Worm (Caenorhabditis elegans) whole organism, young adult: ENCODE measurements around the gene rec-8.

Experiments
- B0019.2 ChIP-seq: fragments of 200-800 bp; sonication (Bioruptor generic); conservative IDR thresholded peaks from 2 replicates; pipeline ENCODE4 v1.3.6; 2022; ENCODE audit warnings: missing genetic modification reagents, missing genetic modification characterization, missing compliant biosample characterization
- B0336.3 ChIP-seq: fragments of 200-800 bp; sonication (Bioruptor generic); IDR thresholded peaks from 2 replicates; pipeline ENCODE4 v1.3.6; 2022; ENCODE audit warnings: missing genetic modification characterization, missing compliant biosample characterization
- C17E4.6 ChIP-seq: fragments of 200-800 bp; sonication (Bioruptor generic); IDR thresholded peaks from 2 replicates; pipeline ENCODE4 v1.3.6; 2022; ENCODE audit warnings: missing genetic modification reagents, missing genetic modification characterization, missing compliant biosample characterization
- F22D6.2 ChIP-seq: sonication (generic microtip); optimal IDR thresholded peaks from 2 replicates; lab custom pipeline; 2016; ENCODE audit warnings: mild to moderate bottlenecking, missing genetic modification characterization, missing compliant biosample characterization
- F23B12.7 ChIP-seq: sonication (generic microtip); optimal IDR thresholded peaks from 2 replicates; lab custom pipeline; 2017; ENCODE audit warnings: missing genetic modification characterization, mild to moderate bottlenecking, missing compliant biosample characterization, antibody characterized with exemption, moderate library complexity; ENCODE audit not compliant: insufficient read depth
- F52B5.7 ChIP-seq: sonication (generic microtip); optimal IDR thresholded peaks from 2 replicates; lab custom pipeline; 2016; ENCODE audit warnings: mild to moderate bottlenecking, missing genetic modification characterization, missing compliant biosample characterization
- F57A8.1 ChIP-seq: fragments of 200-800 bp; sonication (Bioruptor generic); optimal IDR thresholded peaks from 2 replicates; lab custom pipeline; 2018; ENCODE audit warnings: mild to moderate bottlenecking, missing genetic modification characterization, moderate library complexity, missing compliant biosample characterization
- K11D2.4 ChIP-seq: fragments of 200-800 bp; sonication (Bioruptor generic); IDR thresholded peaks from 2 replicates; pipeline ENCODE4 v1.3.6; 2022; ENCODE audit warnings: missing genetic modification reagents, missing genetic modification characterization, missing compliant biosample characterization
- K12H6.12 ChIP-seq: fragments of 200-800 bp; sonication (Bioruptor generic); optimal IDR thresholded peaks from 2 replicates; lab custom pipeline; 2018; ENCODE audit warnings: mild to moderate bottlenecking, missing genetic modification characterization, missing compliant biosample characterization
- Y53F4B.3 ChIP-seq: fragments of 200-800 bp; sonication (Bioruptor generic); IDR thresholded peaks from 2 replicates; pipeline ENCODE4 v1.3.6; 2022; ENCODE audit warnings: missing genetic modification reagents, missing genetic modification characterization, missing compliant biosample characterization
- Y95B8A.8 ChIP-seq: fragments of 200-800 bp; sonication (Bioruptor generic); IDR thresholded peaks from 2 replicates; pipeline ENCODE4 v1.3.6; 2022; ENCODE audit warnings: missing genetic modification reagents, missing genetic modification characterization, missing compliant biosample characterization
- aptf-2 ChIP-seq: fragments of 200-800 bp; sonication (Bioruptor generic); conservative IDR thresholded peaks from 2 replicates; pipeline ENCODE4 v1.3.6; 2022; ENCODE audit warnings: missing genetic modification reagents, missing genetic modification characterization, missing compliant biosample characterization
- attf-5 ChIP-seq: fragments of 200-800 bp; sonication (Bioruptor generic); optimal IDR thresholded peaks from 2 replicates; lab custom pipeline; 2018; ENCODE audit warnings: mild to moderate bottlenecking, missing genetic modification characterization, missing compliant biosample characterization
- bed-1 ChIP-seq: fragments of 200-800 bp; sonication (Bioruptor generic); IDR thresholded peaks from 2 replicates; pipeline ENCODE4 v1.3.6; 2022; ENCODE audit warnings: missing genetic modification reagents, missing genetic modification characterization, missing compliant biosample characterization
- bed-2 ChIP-seq: fragments of 200-800 bp; sonication (Bioruptor generic); IDR thresholded peaks from 2 replicates; pipeline ENCODE4 v1.3.6; 2022; ENCODE audit warnings: missing genetic modification reagents, missing genetic modification characterization, missing compliant biosample characterization
- cebp-1 ChIP-seq, 2 experiments: fragments of 200-800 bp in 1 of 2; sonication (Bioruptor generic) in 1 of 2; sonication (generic microtip) in 1 of 2; IDR thresholded peaks in 1 of 2; optimal IDR thresholded peaks in 1 of 2; 2 replicates each; pipeline versions ENCODE4 v1.3.6 to Lab custom; 2017 to 2022; ENCODE audit warnings: missing compliant biosample characterization in 2 of 2, missing genetic modification characterization in 2 of 2, mild to moderate bottlenecking in 1 of 2, missing genetic modification reagents in 1 of 2, moderate library complexity in 1 of 2
- cebp-2 ChIP-seq: fragments of 200-800 bp; sonication (Bioruptor generic); IDR thresholded peaks from 2 replicates; pipeline ENCODE4 v1.3.6; 2022; ENCODE audit warnings: missing genetic modification characterization, missing compliant biosample characterization
- ceh-27 ChIP-seq: fragments of 200-800 bp; sonication (Bioruptor generic); optimal IDR thresholded peaks from 2 replicates; lab custom pipeline; 2018; ENCODE audit warnings: mild to moderate bottlenecking, missing genetic modification characterization, moderate library complexity, missing compliant biosample characterization
- efl-1 ChIP-seq: fragments of 150-350 bp; optimal IDR thresholded peaks from 2 replicates; lab custom pipeline; 2014; ENCODE audit warnings: missing biosample characterization, missing genetic modification reagents, missing genetic modification characterization
- egrh-3 ChIP-seq: fragments of 200-800 bp; sonication (Bioruptor generic); IDR thresholded peaks from 2 replicates; pipeline ENCODE4 v1.3.6; 2022; ENCODE audit warnings: missing genetic modification reagents, missing genetic modification characterization, missing compliant biosample characterization
- fkh-3 ChIP-seq: sonication (generic microtip); optimal IDR thresholded peaks from 2 replicates; lab custom pipeline; 2016; ENCODE audit warnings: mild to moderate bottlenecking, missing genetic modification characterization, missing compliant biosample characterization
- gei-17 ChIP-seq: fragments of 200-800 bp; sonication (Bioruptor generic); optimal IDR thresholded peaks from 2 replicates; lab custom pipeline; 2018; ENCODE audit warnings: mild to moderate bottlenecking, missing genetic modification characterization, missing compliant biosample characterization
- him-1 ChIP-seq: sonication (generic microtip); optimal IDR thresholded peaks from 2 replicates; lab custom pipeline; 2016; ENCODE audit warnings: missing genotype, missing genetic modification reagents, missing genetic modification characterization, missing compliant biosample characterization
- hlh-12 ChIP-seq: sonication (generic microtip); optimal IDR thresholded peaks from 2 replicates; lab custom pipeline; 2016; ENCODE audit warnings: missing genetic modification characterization, missing compliant biosample characterization
- hrde-1 ChIP-seq: sonication (generic microtip); optimal IDR thresholded peaks from 2 replicates; lab custom pipeline; 2016; ENCODE audit warnings: missing genetic modification characterization, mild to moderate bottlenecking, missing compliant biosample characterization, moderate library complexity, missing genotype, missing genetic modification reagents, borderline replicate concordance
- hsf-1 ChIP-seq: fragments of 200-800 bp; sonication (Bioruptor generic); IDR thresholded peaks from 2 replicates; pipeline ENCODE4 v1.3.6; 2022; ENCODE audit warnings: missing genetic modification reagents, missing genetic modification characterization, missing compliant biosample characterization
- let-607 ChIP-seq, 2 experiments: fragments of 200-800 bp in 1 of 2; sonication (Bioruptor generic) in 1 of 2; sonication (generic microtip) in 1 of 2; optimal IDR thresholded peaks; 2 replicates each; lab custom pipeline; 2016 to 2018; ENCODE audit warnings: mild to moderate bottlenecking in 2 of 2, missing compliant biosample characterization in 2 of 2, missing genetic modification characterization in 2 of 2, moderate library complexity in 2 of 2, missing genotype in 1 of 2
- lin-26 ChIP-seq: fragments of 200-800 bp; sonication (Bioruptor generic); IDR thresholded peaks from 2 replicates; pipeline ENCODE4 v1.3.6; 2022; ENCODE audit warnings: missing genetic modification reagents, missing genetic modification characterization, missing compliant biosample characterization
- madf-10 ChIP-seq: sonication (generic microtip); optimal IDR thresholded peaks from 2 replicates; lab custom pipeline; 2016; ENCODE audit warnings: mild to moderate bottlenecking, missing genetic modification characterization, missing compliant biosample characterization
- madf-3 ChIP-seq: fragments of 200-800 bp; sonication (Bioruptor generic); IDR thresholded peaks from 2 replicates; pipeline ENCODE4 v1.3.6; 2022; ENCODE audit warnings: missing genetic modification reagents, missing genetic modification characterization, missing compliant biosample characterization
- madf-6 ChIP-seq: fragments of 200-800 bp; sonication (Bioruptor generic); IDR thresholded peaks from 2 replicates; pipeline ENCODE4 v1.3.6; 2022; ENCODE audit warnings: missing genetic modification reagents, missing genetic modification characterization, missing compliant biosample characterization
- madf-8 ChIP-seq: fragments of 200-800 bp; sonication (Bioruptor generic); conservative IDR thresholded peaks from 2 replicates; pipeline ENCODE4 v1.3.6; 2022; ENCODE audit warnings: missing genetic modification reagents, missing genetic modification characterization, missing compliant biosample characterization
- mcd-1 ChIP-seq: fragments of 200-800 bp; sonication (Bioruptor generic); IDR thresholded peaks from 2 replicates; pipeline ENCODE4 v1.3.6; 2022; ENCODE audit warnings: missing genetic modification reagents, missing genetic modification characterization, missing compliant biosample characterization
- nhr-179 ChIP-seq: sonication (generic microtip); optimal IDR thresholded peaks from 2 replicates; lab custom pipeline; 2016; ENCODE audit warnings: mild to moderate bottlenecking, missing genetic modification characterization, missing compliant biosample characterization
- pbrm-1 ChIP-seq: fragments of 200-800 bp; sonication (Bioruptor generic); IDR thresholded peaks from 2 replicates; pipeline ENCODE4 v1.3.6; 2022; ENCODE audit warnings: missing genetic modification reagents, missing genetic modification characterization, missing compliant biosample characterization
- rec-8 ChIP-seq, 2 experiments: sonication (generic microtip); optimal IDR thresholded peaks; 2 replicates each; lab custom pipeline; 2016; ENCODE audit warnings: mild to moderate bottlenecking in 2 of 2, missing genetic modification characterization in 2 of 2, missing genetic modification reagents in 2 of 2, missing genotype in 2 of 2, missing biosample characterization in 1 of 2, missing compliant biosample characterization in 1 of 2, moderate library complexity in 1 of 2
- sea-2 ChIP-seq: fragments of 200-800 bp; sonication (Bioruptor generic); IDR thresholded peaks from 2 replicates; pipeline ENCODE4 v1.3.6; 2022; ENCODE audit warnings: missing genetic modification characterization, missing compliant biosample characterization
- snpc-1.1 ChIP-seq: sonication (generic microtip); optimal IDR thresholded peaks from 2 replicates; lab custom pipeline; 2017; ENCODE audit warnings: missing genetic modification characterization, mild to moderate bottlenecking, missing compliant biosample characterization, antibody characterized with exemption, moderate library complexity, missing genotype, missing genetic modification reagents; ENCODE audit not compliant: insufficient read depth
- tbp1 ChIP-seq: fragments of 200-800 bp; sonication (Bioruptor generic); optimal IDR thresholded peaks from 2 replicates; lab custom pipeline; 2018; ENCODE audit warnings: mild to moderate bottlenecking, missing genetic modification characterization, missing compliant biosample characterization
- tlf-1 ChIP-seq: fragments of 200-800 bp; sonication (Bioruptor generic); optimal IDR thresholded peaks from 2 replicates; lab custom pipeline; 2018; ENCODE audit warnings: mild to moderate bottlenecking, missing genetic modification characterization, missing compliant biosample characterization
- xnd-1 ChIP-seq: sonication (generic microtip); optimal IDR thresholded peaks from 2 replicates; lab custom pipeline; 2016; ENCODE audit warnings: missing genotype, missing genetic modification reagents, missing genetic modification characterization, missing compliant biosample characterization
- zim-3 ChIP-seq: sonication (generic microtip); optimal IDR thresholded peaks from 2 replicates; lab custom pipeline; 2017; ENCODE audit warnings: mild to moderate bottlenecking, missing genetic modification characterization, moderate library complexity, missing compliant biosample characterization
- ztf-18 ChIP-seq: sonication (generic microtip); optimal IDR thresholded peaks from 2 replicates; lab custom pipeline; 2016; ENCODE audit warnings: missing genotype, mild to moderate bottlenecking, missing genetic modification characterization, missing compliant biosample characterization
- ztf-25 ChIP-seq: fragments of 200-800 bp; sonication (Bioruptor generic); IDR thresholded peaks from 2 replicates; pipeline ENCODE4 v1.3.6; 2022; ENCODE audit warnings: missing genetic modification reagents, missing genetic modification characterization, missing compliant biosample characterization
- ztf-26 ChIP-seq: sonication (generic microtip); optimal IDR thresholded peaks from 2 replicates; lab custom pipeline; 2017; ENCODE audit warnings: missing genetic modification characterization, missing compliant biosample characterization
- ztf-28 ChIP-seq: fragments of 200-800 bp; sonication (Bioruptor generic); IDR thresholded peaks from 2 replicates; pipeline ENCODE4 v1.3.6; 2022; ENCODE audit warnings: missing genetic modification reagents, missing genetic modification characterization, missing compliant biosample characterization
- ztf-3 ChIP-seq: fragments of 200-800 bp; sonication (Bioruptor generic); optimal IDR thresholded peaks from 2 replicates; lab custom pipeline; 2018; ENCODE audit warnings: mild to moderate bottlenecking, missing genetic modification characterization, missing compliant biosample characterization
- ztf-6 ChIP-seq: fragments of 200-800 bp; sonication (Bioruptor generic); IDR thresholded peaks from 2 replicates; pipeline ENCODE4 v1.3.6; 2022; ENCODE audit warnings: missing genetic modification reagents, missing genetic modification characterization, missing compliant biosample characterization

rec-8 gene

ce11 chrIV:13314181-13314580, 38.8 kb downstream of the rec-8 start (continued):
- TF ChIP-seq K11D2.4 (GFP tag; lab: Robert Waterston, UW), result no peak
- TF ChIP-seq madf-10 (tag; lab: Kevin White, UChicago), result peak; percentile 22
- no peak for TF ChIP-seq zim-3 (tag; lab: Kevin White, UChicago)
- no peak for TF ChIP-seq him-1 (tag; lab: Kevin White, UChicago)
- TF ChIP-seq tlf-1 (GFP tag; lab: Kevin White, UChicago), result no peak
- no peak for TF ChIP-seq F57A8.1 (GFP tag; lab: Kevin White, UChicago)
- TF ChIP-seq efl-1 (GFP tag; lab: Kevin White, UChicago), result no peak
- no peak for TF ChIP-seq hrde-1 (tag; lab: Kevin White, UChicago)
- TF ChIP-seq tbp1, result peak; percentile 38
- TF ChIP-seq xnd-1 (tag; lab: Kevin White, UChicago), result no peak
- no peak for TF ChIP-seq lin-26 (GFP tag; lab: Robert Waterston, UW)
- no peak for TF ChIP-seq C17E4.6 (GFP tag; lab: Robert Waterston, UW)
- TF ChIP-seq hsf-1, result no peak
- TF ChIP-seq F23B12.7 (tag; lab: Kevin White, UChicago), result peak; percentile 8
- no peak for TF ChIP-seq F52B5.7 (tag; lab: Kevin White, UChicago)
- no peak for TF ChIP-seq attf-5
- no peak for TF ChIP-seq pbrm-1 (GFP tag; lab: Robert Waterston, UW)
- TF ChIP-seq ztf-3 (GFP tag; lab: Kevin White, UChicago), result no peak
- 0 out of 2 replicates have a peak, but pooled peaks have one; percentile 71 for TF ChIP-seq cebp-2 (GFP tag; lab: Robert Waterston, UW)
- no peak for TF ChIP-seq fkh-3 (tag; lab: Kevin White, UChicago)
- no peak for TF ChIP-seq bed-2 (GFP tag; lab: Robert Waterston, UW)
- no peak for TF ChIP-seq egrh-3 (GFP tag; lab: Robert Waterston, UW)
- no peak for TF ChIP-seq madf-8 (GFP tag; lab: Robert Waterston, UW)
- no peak for TF ChIP-seq madf-6 (GFP tag; lab: Robert Waterston, UW)
- TF ChIP-seq ztf-25, result no peak
- TF ChIP-seq B0019.2 (GFP tag; lab: Robert Waterston, UW), result no peak
- TF ChIP-seq ztf-18, result no peak
- TF ChIP-seq K12H6.12 (tag; lab: Kevin White, UChicago), result no peak
- no peak for TF ChIP-seq hlh-12
- TF ChIP-seq B0336.3 (GFP tag; lab: Robert Waterston, UW), result peak; percentile 51; the same call in 1 of the 2 replicates
- no peak for TF ChIP-seq cebp-1 (GFP tag; IDR thresholded peaks at IDR 0.05; lab: Robert Waterston, UW)
- TF ChIP-seq cebp-1 (tag; optimal IDR thresholded peaks at IDR 0.05; lab: Kevin White, UChicago), result peak; percentile 37
- no peak for TF ChIP-seq gei-17 (GFP tag; lab: Kevin White, UChicago)
- peak; percentile 3 for TF ChIP-seq ztf-26 (tag; lab: Kevin White, UChicago)
- TF ChIP-seq F22D6.2 (tag; lab: Kevin White, UChicago), result no peak
- no peak for TF ChIP-seq Y53F4B.3 (GFP tag; lab: Robert Waterston, UW)
- TF ChIP-seq ztf-6, result no peak
- TF ChIP-seq sea-2, result no peak
- TF ChIP-seq ceh-27 (GFP tag; lab: Kevin White, UChicago), result no peak
- TF ChIP-seq mcd-1, result no peak
- no peak for TF ChIP-seq aptf-2
- TF ChIP-seq bed-1 (GFP tag; lab: Robert Waterston, UW), result no peak
- TF ChIP-seq rec-8 (tag; optimal IDR thresholded peaks at IDR 0.05; lab: Kevin White, UChicago), result no peak
- TF ChIP-seq nhr-179 (tag; lab: Kevin White, UChicago), result no peak
- no peak for TF ChIP-seq madf-3 (GFP tag; lab: Robert Waterston, UW)
- no peak for TF ChIP-seq Y95B8A.8 (GFP tag; lab: Robert Waterston, UW)
- TF ChIP-seq ztf-28, result no peak
- no peak for TF ChIP-seq snpc-1.1 (tag; lab: Kevin White, UChicago)
- peak in 1 of 2 experiments; percentile 8 for TF ChIP-seq let-607 (tag; optimal IDR thresholded peaks at IDR 0.05; lab: Kevin White, UChicago)
